Worm (Caenorhabditis elegans): Measurements from ENCODE around the gene C05E4.12.

The C05E4.12 gene

ce11 chrV:731330-731729 is 30.5 kb downstream of the C05E4.12 start (continued):
- TF ChIP-seq syd-9 (tag; optimal IDR thresholded peaks at IDR 0.05) (peak; percentile 17), ztf-16 (tag; optimal IDR thresholded peaks at IDR 0.05) (no peak), ref-2 (tag; optimal IDR thresholded peaks at IDR 0.05) (no peak), F13H6.1 (tag; optimal IDR thresholded peaks at IDR 0.05) (peak; percentile 49), elt-4 (tag; optimal IDR thresholded peaks at IDR 0.05) (no peak), unc-55 (GFP tag; optimal IDR thresholded peaks at IDR 0.05) (peak; percentile 95), T23F11.4 (GFP tag; optimal IDR thresholded peaks at IDR 0.05) (no peak), ceh-22 (tag; optimal IDR thresholded peaks at IDR 0.05) (no peak), unc-86 (tag; optimal IDR thresholded peaks at IDR 0.05) (no peak)

DNA sequence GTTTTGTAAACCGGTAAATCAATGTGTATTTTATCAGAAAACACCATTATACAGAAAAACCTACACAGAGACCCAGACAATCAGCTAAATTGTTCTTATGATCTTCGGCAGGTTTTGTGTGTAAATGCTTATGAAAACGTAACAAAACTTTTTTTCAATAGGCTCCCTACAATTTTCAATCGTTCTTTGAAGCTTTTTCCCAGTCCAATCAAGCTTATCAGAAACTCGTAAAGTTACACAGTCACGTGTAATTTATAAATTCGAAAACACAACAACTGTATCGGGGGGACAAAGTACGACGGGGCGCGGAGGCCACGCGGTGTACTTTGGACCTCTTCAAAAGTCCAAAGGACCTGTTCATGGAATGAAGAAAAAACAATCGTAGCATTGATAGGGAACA is 31.6 kb downstream of the C05E4.12 start:
- TF ChIP-seq ceh-18 (tag; optimal IDR thresholded peaks at IDR 0.05), result no peak
- no peak for TF ChIP-seq rnt-1 (tag; optimal IDR thresholded peaks at IDR 0.05)
- no peak for TF ChIP-seq nhr-11 (tag; optimal IDR thresholded peaks at IDR 0.05)
- TF ChIP-seq hlh-30 (tag; optimal IDR thresholded peaks at IDR 0.05; ENCODE audit: insufficient read depth), result peak; percentile 7
- TF ChIP-seq T23F11.4 (GFP tag; optimal IDR thresholded peaks at IDR 0.05), result no peak

DNA sequence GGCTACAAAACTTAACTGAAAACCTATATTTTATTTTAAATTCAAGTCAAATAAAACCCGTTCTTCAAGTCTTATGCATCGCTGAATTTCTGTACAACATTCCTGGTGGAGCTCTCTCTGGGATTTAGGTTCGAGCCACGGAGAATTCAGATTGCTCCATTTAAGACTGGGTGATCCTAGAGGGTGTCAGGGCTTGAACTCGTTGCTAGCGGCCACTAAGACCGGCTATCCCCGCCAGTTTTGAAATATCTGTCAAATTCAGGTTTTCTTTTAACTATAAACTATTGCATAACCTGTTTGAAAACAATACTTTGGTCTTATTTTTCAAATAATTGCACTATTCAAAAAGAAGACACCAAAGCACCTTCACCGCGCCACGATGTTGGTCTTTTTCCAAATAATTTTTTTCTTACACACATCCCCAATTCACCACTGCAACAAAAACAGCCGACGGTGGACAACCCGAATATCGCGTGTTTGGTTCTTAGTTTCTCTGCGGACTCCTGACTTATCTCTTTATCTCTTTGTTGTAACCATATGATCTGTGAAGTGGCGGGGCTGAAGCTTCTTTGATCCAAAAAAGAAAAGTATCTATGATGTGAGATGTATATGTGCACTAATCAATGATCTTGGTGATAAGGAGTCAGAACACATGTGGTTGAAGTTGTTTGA is 32.8 kb downstream of the C05E4.12 start:
- TF ChIP-seq hlh-30 (tag; optimal IDR thresholded peaks at IDR 0.05; ENCODE audit: insufficient read depth), result peak; percentile 6
- no peak for TF ChIP-seq ceh-14 (tag; optimal IDR thresholded peaks at IDR 0.05)
- no peak for TF ChIP-seq hlh-15 (tag; optimal IDR thresholded peaks at IDR 0.05)
- no peak for TF ChIP-seq pqm-1 (tag; optimal IDR thresholded peaks at IDR 0.05)
- TF ChIP-seq K02D7.2 (tag; optimal IDR thresholded peaks at IDR 0.05), result no peak
- TF ChIP-seq F13H6.1 (tag; optimal IDR thresholded peaks at IDR 0.05), result no peak
- no peak for TF ChIP-seq ceh-31 (tag; optimal IDR thresholded peaks at IDR 0.05)
- no peak for TF ChIP-seq tbx-7 (tag; optimal IDR thresholded peaks at IDR 0.05)

DNA sequence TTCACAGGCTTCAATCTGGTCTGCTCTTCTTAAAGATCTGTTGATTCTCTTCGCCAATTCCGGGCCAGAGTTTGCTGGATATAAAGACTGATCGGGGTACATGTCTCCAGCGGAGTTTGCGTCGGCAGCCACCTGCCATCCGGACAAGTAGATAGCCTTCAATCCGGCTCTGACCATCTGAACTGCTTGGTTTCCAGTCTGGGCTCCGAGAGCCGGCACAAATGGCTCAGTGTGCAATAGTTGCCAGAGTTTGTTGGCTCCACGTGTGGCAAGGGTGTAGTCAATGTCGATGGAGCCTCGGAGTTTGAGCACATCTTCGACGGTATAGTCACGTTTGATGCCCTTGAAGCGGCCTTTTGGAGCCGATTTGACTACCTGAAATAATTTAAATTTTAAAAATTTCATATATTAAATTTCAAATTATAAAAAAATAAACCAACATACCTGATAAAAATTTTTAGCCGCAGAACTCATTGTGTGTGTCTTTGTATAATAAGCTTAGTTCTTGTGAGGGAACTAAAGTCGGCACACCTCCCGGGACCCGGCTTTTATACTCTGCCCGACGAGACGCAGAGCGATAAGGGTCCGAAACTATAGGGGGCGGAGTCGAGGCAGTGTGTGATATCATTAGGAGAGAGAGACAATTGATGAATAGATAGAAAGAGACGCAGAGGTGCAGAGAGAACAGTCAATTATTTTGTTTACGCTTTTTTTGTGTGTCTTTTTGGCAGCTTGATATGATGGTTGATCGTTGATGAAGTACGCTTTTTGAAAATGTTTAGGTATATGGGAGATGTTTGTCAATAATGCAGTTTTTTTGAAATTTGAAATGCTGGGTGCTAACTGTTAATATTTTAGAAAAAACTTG is 34.1 kb downstream of the C05E4.12 start, which contains the start of the genes icl-1 and srh-2:
Gene icl-1, minus strand, starts transcription at position 521 of the 868 bp plus-strand sequence.
Gene srh-2, plus strand, starts transcription at position 818 of the 868 bp plus-strand sequence.
- TF ChIP-seq ceh-18 (tag; optimal IDR thresholded peaks at IDR 0.05), result peak; percentile 14
- peak; percentile 19 for TF ChIP-seq unc-55 (GFP tag; optimal IDR thresholded peaks at IDR 0.05)
- TF ChIP-seq nfya-1 (tag; optimal IDR thresholded peaks at IDR 0.05), result peak; percentile 19
- TF ChIP-seq elt-2 (tag; optimal IDR thresholded peaks at IDR 0.05), result peak; percentile 78
- TF ChIP-seq K02D7.2 (tag; optimal IDR thresholded peaks at IDR 0.05), result peak; percentile 2
- no peak for TF ChIP-seq hlh-8 (tag; optimal IDR thresholded peaks at IDR 0.05)

DNA sequence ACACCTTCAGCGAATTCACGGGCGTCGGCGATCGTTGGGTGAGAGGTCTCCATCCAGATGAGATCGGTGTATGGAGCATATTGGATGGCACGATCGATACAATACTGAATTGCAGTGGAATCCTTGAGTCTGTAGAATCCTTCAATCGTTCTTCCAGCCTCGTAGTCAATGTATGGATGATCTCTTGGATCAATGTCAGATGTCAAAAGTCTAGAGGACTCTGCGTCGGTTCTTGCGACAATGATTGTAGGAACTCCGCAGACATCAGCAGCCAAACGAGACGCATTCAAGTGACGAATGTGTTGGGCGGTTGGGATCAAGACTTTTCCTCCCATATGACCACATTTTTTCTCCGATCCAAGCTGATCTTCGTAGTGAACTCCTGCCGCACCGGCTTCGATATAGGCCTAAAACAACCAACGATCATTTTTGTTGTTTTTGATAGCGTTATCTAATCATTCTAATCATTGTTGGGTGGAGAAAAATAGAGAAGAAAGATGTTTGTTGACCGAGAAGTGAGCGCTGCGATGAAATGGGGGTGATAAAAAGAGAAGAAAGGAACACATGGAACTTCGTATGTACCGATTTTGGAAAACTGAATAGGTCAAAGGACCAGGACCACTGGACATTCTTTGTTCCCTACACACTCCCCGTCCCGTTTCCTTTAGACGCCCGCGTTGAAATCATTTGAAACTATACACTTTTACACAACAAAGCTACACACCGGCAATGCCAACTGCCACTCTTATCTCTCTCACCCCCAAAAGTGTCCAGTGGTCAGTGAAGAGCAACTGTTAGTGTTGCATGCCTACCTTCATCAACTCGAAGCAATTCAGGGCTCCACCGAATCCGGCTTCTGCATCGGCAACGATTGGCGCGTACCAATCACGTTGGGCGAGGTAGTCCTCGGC is 35.0 kb downstream of the C05E4.12 start:
- peak; percentile 37 for TF ChIP-seq elt-2 (tag; optimal IDR thresholded peaks at IDR 0.05)
- TF ChIP-seq lin-11 (tag; optimal IDR thresholded peaks at IDR 0.05), result no peak

- TF ChIP-seq ztf-16 (tag; optimal IDR thresholded peaks at IDR 0.05), result no peak
- no peak for TF ChIP-seq nfya-1 (tag; optimal IDR thresholded peaks at IDR 0.05)
- no peak for TF ChIP-seq pha-4 (tag; optimal IDR thresholded peaks at IDR 0.05)
- no peak for TF ChIP-seq che-1 (tag; optimal IDR thresholded peaks at IDR 0.05)
- no peak for TF ChIP-seq eyg-1 (tag; optimal IDR thresholded peaks at IDR 0.05)
- no peak for TF ChIP-seq dmd-4 (tag; optimal IDR thresholded peaks at IDR 0.05; ENCODE audit: borderline replicate concordance)
- no peak for TF ChIP-seq pros-1 (tag; optimal IDR thresholded peaks at IDR 0.05)
Measured at ce11 chrV:725807-726572, 35.8 kb downstream of the C05E4.12 start.
